Fruit fly (Drosophila melanogaster): ENCODE results near the gene CG3857.

DNA sequence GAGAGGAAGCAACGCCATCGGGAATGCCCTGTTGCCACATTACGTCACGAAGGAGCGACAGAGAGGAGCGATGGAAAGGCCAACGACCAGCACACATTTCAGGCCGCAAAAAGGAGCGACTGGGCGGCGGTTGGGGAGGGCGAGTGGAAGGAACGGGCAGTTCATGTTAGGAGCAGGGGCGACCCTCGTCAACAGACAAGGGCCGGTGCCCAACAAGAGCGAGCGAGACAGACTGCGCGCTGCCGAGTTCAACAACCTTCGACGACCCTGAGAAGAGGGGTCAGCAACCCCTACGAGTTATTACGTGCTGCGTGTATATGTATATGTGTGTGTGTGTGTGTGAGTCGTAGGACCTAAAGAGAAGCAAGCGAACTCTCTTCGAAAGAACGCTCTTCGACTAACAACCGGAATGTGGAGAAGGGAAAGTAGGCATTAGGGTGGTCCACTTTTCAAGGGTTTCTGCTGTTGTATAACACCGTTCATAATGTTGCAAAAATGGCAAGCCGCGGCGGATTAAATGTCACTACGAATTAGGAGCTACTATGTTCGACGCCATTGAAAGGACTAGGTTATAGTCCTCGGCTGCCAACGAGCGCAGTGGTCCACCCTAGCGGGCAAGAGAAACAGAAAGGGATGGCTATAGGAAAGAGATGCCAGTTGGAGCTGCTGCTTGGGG is 11.7 kb upstream of the CG3857 start:
- TF ChIP-seq CG6654 (GFP tag; optimal IDR thresholded peaks at IDR 0.05) (peak; percentile 86), CG18599 (GFP tag; optimal IDR thresholded peaks at IDR 0.05) (peak; percentile 98), Abd-B (GFP tag; optimal IDR thresholded peaks at IDR 0.05) (peak; percentile 69)

All from whole organism, embryonic.